Worm (Caenorhabditis elegans): ENCODE results near the gene arrd-11.

DNA sequence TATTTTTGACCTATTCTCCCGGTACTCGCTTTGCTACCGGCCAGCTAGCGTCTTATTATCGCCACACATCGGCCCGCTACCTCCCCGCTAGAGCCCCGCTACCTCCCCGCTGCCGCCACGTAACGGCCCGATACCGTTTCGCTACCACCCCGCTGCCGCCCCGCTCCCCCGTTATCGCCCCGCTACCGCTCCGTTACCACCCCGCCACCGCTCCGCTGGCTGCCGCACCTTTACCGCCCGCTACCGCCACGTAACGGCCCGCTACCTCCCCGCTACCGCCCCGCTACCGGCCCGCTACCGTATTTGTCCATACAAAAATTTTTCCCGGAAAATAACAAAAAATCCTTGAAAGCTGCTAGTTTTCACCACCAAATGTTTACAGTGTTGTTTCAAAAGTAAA, 22.4 kb downstream of the arrd-11 start:
- TF ChIP-seq nhr-237 (tag; optimal IDR thresholded peaks at IDR 0.05) (no peak), lsy-2 (tag; optimal IDR thresholded peaks at IDR 0.05) (no peak), snpc-4 (tag; optimal IDR thresholded peaks at IDR 0.05) (no peak), nhr-11 (tag; optimal IDR thresholded peaks at IDR 0.05) (no peak), zag-1 (tag; optimal IDR thresholded peaks at IDR 0.05) (no peak), mdl-1 (tag; optimal IDR thresholded peaks at IDR 0.05) (no peak), aly-2 (tag; optimal IDR thresholded peaks at IDR 0.05) (no peak), R02D3.7 (tag; optimal IDR thresholded peaks at IDR 0.05) (no peak)

Measured in whole organism, L2 larva.